Fruit fly (Drosophila melanogaster): Measurements from ENCODE around the gene CG6843.

dm6 chr3L:18895079-18895478 is 6.3 kb upstream of the CG6843 start:
- TF ChIP-seq CG8478 (optimal IDR thresholded peaks at IDR 0.05) (no peak), psq (optimal IDR thresholded peaks at IDR 0.05) (no peak), Dll (optimal IDR thresholded peaks at IDR 0.05) (no peak)
